Fruit fly (Drosophila melanogaster) whole organism, embryonic: ENCODE results near the gene CG16749.

ENCODE experiments used
- B-H1 ChIP-seq: fragments of 200-800 bp; sonication (Bioruptor generic); IDR thresholded peaks from 3 replicates; pipeline ENCODE4 v1.3.6; 2022; ENCODE audit warnings: missing biosample characterization, missing genetic modification characterization
- CG10147 ChIP-seq: fragments of 200-800 bp; sonication (Bioruptor generic); optimal IDR thresholded peaks from 2 replicates; lab custom pipeline; 2019; ENCODE audit warnings: missing biosample characterization, mild to moderate bottlenecking, missing genetic modification characterization, moderate library complexity
- CG10462 ChIP-seq: fragments of 200-800 bp; sonication (Bioruptor generic); optimal IDR thresholded peaks from 2 replicates; lab custom pipeline; 2016; ENCODE audit warnings: missing biosample characterization, missing genetic modification characterization
- CG12391 ChIP-seq: fragments of 200-800 bp; sonication (Bioruptor generic); optimal IDR thresholded peaks from 3 replicates; lab custom pipeline; 2018; ENCODE audit warnings: missing biosample characterization, mild to moderate bottlenecking, missing genetic modification characterization, moderate library complexity
- CG13894 ChIP-seq: fragments of 200-800 bp; sonication (Bioruptor generic); optimal IDR thresholded peaks from 3 replicates; lab custom pipeline; 2018; ENCODE audit warnings: missing biosample characterization, mild to moderate bottlenecking, missing genetic modification characterization, moderate library complexity
- CG14710 ChIP-seq: fragments of 200-800 bp; sonication (Bioruptor generic); optimal IDR thresholded peaks from 3 replicates; lab custom pipeline; 2019; ENCODE audit warnings: missing biosample characterization, mild to moderate bottlenecking, missing genetic modification characterization, moderate library complexity
- CG15073 ChIP-seq: fragments of 200-800 bp; sonication (Bioruptor generic); optimal IDR thresholded peaks from 2 replicates; lab custom pipeline; 2016; ENCODE audit warnings: missing biosample characterization, missing genetic modification characterization
- CG15601 ChIP-seq: fragments of 200-800 bp; sonication (Bioruptor generic); optimal IDR thresholded peaks from 3 replicates; lab custom pipeline; 2019; ENCODE audit warnings: missing biosample characterization, mild to moderate bottlenecking, missing genetic modification characterization, moderate library complexity
- CG17829 ChIP-seq: fragments of 200-800 bp; optimal IDR thresholded peaks from 2 replicates; lab custom pipeline; 2019; ENCODE audit warnings: missing biosample characterization, mild to moderate bottlenecking, missing genetic modification characterization, moderate library complexity
- CG2120 ChIP-seq: fragments of 200-800 bp; sonication (Bioruptor generic); optimal IDR thresholded peaks from 3 replicates; lab custom pipeline; 2016; ENCODE audit warnings: missing biosample characterization, missing genetic modification characterization
- CG31365 ChIP-seq: fragments of 200-800 bp; sonication (Bioruptor generic); optimal IDR thresholded peaks from 2 replicates; lab custom pipeline; 2018; ENCODE audit warnings: missing biosample characterization, mild to moderate bottlenecking, missing genetic modification characterization
- CG34376 ChIP-seq: fragments of 200-800 bp; sonication (Bioruptor generic); optimal IDR thresholded peaks from 2 replicates; lab custom pipeline; 2018; ENCODE audit warnings: missing biosample characterization, mild to moderate bottlenecking, missing genetic modification characterization
- CG43689 ChIP-seq: fragments of 200-800 bp; sonication (Bioruptor generic); IDR thresholded peaks from 2 replicates; pipeline ENCODE4 v1.3.6; 2022; ENCODE audit warnings: missing biosample characterization, missing genetic modification characterization
- CG4404 ChIP-seq: fragments of 200-800 bp; sonication (Bioruptor generic); IDR thresholded peaks from 2 replicates; pipeline ENCODE4 v1.3.6; 2022; ENCODE audit warnings: missing biosample characterization, missing genetic modification characterization
- CG6254 ChIP-seq: fragments of 200-800 bp; sonication (Bioruptor generic); optimal IDR thresholded peaks from 3 replicates; lab custom pipeline; 2017; ENCODE audit warnings: mild to moderate bottlenecking, missing biosample characterization, missing genetic modification reagents, missing genetic modification characterization
- CG6654 ChIP-seq: fragments of 200-800 bp; sonication (Bioruptor generic); optimal IDR thresholded peaks from 2 replicates; lab custom pipeline; 2017; ENCODE audit warnings: missing biosample characterization, mild to moderate bottlenecking, missing genetic modification characterization
- CG6683 ChIP-seq: fragments of 200-800 bp; sonication (Bioruptor generic); optimal IDR thresholded peaks from 2 replicates; lab custom pipeline; 2017; ENCODE audit warnings: missing biosample characterization, mild to moderate bottlenecking, missing genetic modification characterization, missing genetic modification reagents
- CG8924 ChIP-seq: fragments of 200-800 bp; optimal IDR thresholded peaks from 3 replicates; lab custom pipeline; 2019; ENCODE audit warnings: missing biosample characterization, mild to moderate bottlenecking, missing genetic modification characterization, moderate library complexity
- CG9437 ChIP-seq: fragments of 200-800 bp; sonication (Bioruptor generic); optimal IDR thresholded peaks from 2 replicates; lab custom pipeline; 2018; ENCODE audit warnings: missing biosample characterization, mild to moderate bottlenecking, missing genetic modification characterization
- Dad ChIP-seq: fragments of 200-800 bp; sonication (Bioruptor generic); optimal IDR thresholded peaks from 3 replicates; lab custom pipeline; 2016; ENCODE audit warnings: missing biosample characterization, missing genetic modification characterization
- Doc2 ChIP-seq: fragments of 200-800 bp; sonication (Bioruptor generic); IDR thresholded peaks from 2 replicates; pipeline ENCODE4 v1.3.6; 2022; ENCODE audit warnings: missing biosample characterization, missing genetic modification characterization
- Dref ChIP-seq: fragments of 200-800 bp; sonication (Bioruptor generic); IDR thresholded peaks from 2 replicates; pipeline ENCODE4 v1.3.6; 2022; ENCODE audit warnings: missing biosample characterization, missing genetic modification characterization
- E2f1 ChIP-seq: fragments of 200-800 bp; sonication (Bioruptor generic); IDR thresholded peaks from 2 replicates; pipeline ENCODE4 v1.3.6; 2022; ENCODE audit warnings: missing biosample characterization, missing genetic modification characterization
- Ets97D ChIP-seq: fragments of 200-800 bp; sonication (Bioruptor generic); optimal IDR thresholded peaks from 3 replicates; lab custom pipeline; 2016; ENCODE audit warnings: missing biosample characterization, missing genetic modification characterization
- H15 ChIP-seq: fragments of 200-800 bp; sonication (Bioruptor generic); IDR thresholded peaks from 3 replicates; pipeline ENCODE4 v1.3.6; 2022; ENCODE audit warnings: missing biosample characterization, missing genetic modification characterization
- Hsf ChIP-seq: fragments of 200-800 bp; sonication (Bioruptor generic); optimal IDR thresholded peaks from 3 replicates; lab custom pipeline; 2016; ENCODE audit warnings: missing biosample characterization, missing genetic modification characterization
- MESR4 ChIP-seq: fragments of 200-800 bp; sonication (Bioruptor generic); optimal IDR thresholded peaks from 2 replicates; lab custom pipeline; 2018; ENCODE audit warnings: missing biosample characterization, mild to moderate bottlenecking, missing genetic modification characterization, moderate library complexity
- Myb ChIP-seq: fragments of 200-800 bp; sonication (Bioruptor generic); optimal IDR thresholded peaks from 2 replicates; lab custom pipeline; 2016; ENCODE audit warnings: missing biosample characterization, missing genetic modification characterization
- NfI ChIP-seq: fragments of 200-800 bp; sonication (Bioruptor generic); optimal IDR thresholded peaks from 3 replicates; lab custom pipeline; 2018; ENCODE audit warnings: missing biosample characterization, mild to moderate bottlenecking, missing genetic modification characterization, moderate library complexity
- Stat92E ChIP-seq, 3 experiments: fragments of >200 bp in 2 of 3; fragments of 200-800 bp in 1 of 3; sonication (Bioruptor generic) in 1 of 3; optimal IDR thresholded peaks; 2 replicates each; lab custom pipeline; 2017 to 2019; ENCODE audit warnings: missing biosample characterization in 3 of 3, missing genetic modification characterization in 3 of 3, mild to moderate bottlenecking in 1 of 3, moderate library complexity in 1 of 3
- YL-1 ChIP-seq: fragments of 200-800 bp; sonication (Bioruptor generic); optimal IDR thresholded peaks from 3 replicates; lab custom pipeline; 2017; ENCODE audit warnings: missing biosample characterization, mild to moderate bottlenecking, missing genetic modification characterization
- bcd ChIP-seq: fragments of 200-800 bp; sonication (Bioruptor generic); optimal IDR thresholded peaks from 2 replicates; lab custom pipeline; 2017; ENCODE audit warnings: missing biosample characterization, mild to moderate bottlenecking, missing genetic modification characterization
- br ChIP-seq: fragments of >200 bp; optimal IDR thresholded peaks from 2 replicates; lab custom pipeline; 2017
- btn ChIP-seq: fragments of 200-800 bp; sonication (Bioruptor generic); optimal IDR thresholded peaks from 2 replicates; lab custom pipeline; 2016; ENCODE audit warnings: missing biosample characterization, missing genetic modification characterization
- emc ChIP-seq: fragments of 200-800 bp; sonication (Bioruptor generic); optimal IDR thresholded peaks from 2 replicates; lab custom pipeline; 2016; ENCODE audit warnings: missing biosample characterization, missing genetic modification characterization
- eve ChIP-seq, 2 experiments: fragments of >200 bp; optimal IDR thresholded peaks; 2 replicates each; lab custom pipeline; 2017; ENCODE audit warnings: missing biosample characterization in 2 of 2, missing genetic modification characterization in 2 of 2
- exex ChIP-seq: fragments of 200-800 bp; sonication (Bioruptor generic); optimal IDR thresholded peaks from 4 replicates; lab custom pipeline; 2018; ENCODE audit warnings: missing biosample characterization, mild to moderate bottlenecking, missing genetic modification characterization, moderate library complexity
- fd3F ChIP-seq: fragments of 200-800 bp; sonication (Bioruptor generic); optimal IDR thresholded peaks from 2 replicates; lab custom pipeline; 2018; ENCODE audit warnings: missing biosample characterization, mild to moderate bottlenecking, missing genetic modification characterization, moderate library complexity
- fd64A ChIP-seq: fragments of 200-800 bp; sonication (Bioruptor generic); optimal IDR thresholded peaks from 3 replicates; lab custom pipeline; 2018; ENCODE audit warnings: missing biosample characterization, mild to moderate bottlenecking, missing genetic modification characterization
- jigr1 ChIP-seq: fragments of 200-800 bp; sonication (Bioruptor generic); IDR thresholded peaks from 3 replicates; pipeline ENCODE4 v1.3.6; 2022; ENCODE audit warnings: missing biosample characterization, missing genetic modification characterization
- jing ChIP-seq: fragments of 200-800 bp; sonication (Bioruptor generic); optimal IDR thresholded peaks from 2 replicates; lab custom pipeline; 2018; ENCODE audit warnings: missing biosample characterization, mild to moderate bottlenecking, missing genetic modification characterization
- mirr ChIP-seq: fragments of 200-800 bp; sonication (Bioruptor generic); optimal IDR thresholded peaks from 3 replicates; lab custom pipeline; 2018; ENCODE audit warnings: missing biosample characterization, mild to moderate bottlenecking, missing genetic modification characterization
- nmo ChIP-seq: fragments of 200-800 bp; sonication (Bioruptor generic); optimal IDR thresholded peaks from 2 replicates; lab custom pipeline; 2018; ENCODE audit warnings: missing biosample characterization, mild to moderate bottlenecking, missing genetic modification characterization, moderate library complexity
- seq ChIP-seq: fragments of 200-800 bp; sonication (Bioruptor generic); IDR thresholded peaks from 2 replicates; pipeline ENCODE4 v1.3.6; 2022; ENCODE audit warnings: missing biosample characterization, missing genetic modification characterization
- sr ChIP-seq: fragments of 200-800 bp; sonication (Bioruptor generic); IDR thresholded peaks from 3 replicates; pipeline ENCODE4 v1.3.6; 2022; ENCODE audit warnings: missing biosample characterization, missing genetic modification characterization
- tio ChIP-seq: fragments of 200-800 bp; sonication (Bioruptor generic); optimal IDR thresholded peaks from 2 replicates; lab custom pipeline; 2017; ENCODE audit warnings: missing biosample characterization, missing genetic modification characterization, inconsistent platforms
- tna ChIP-seq: fragments of 200-800 bp; sonication (Bioruptor generic); IDR thresholded peaks from 2 replicates; pipeline ENCODE4 v1.3.6; 2022; ENCODE audit warnings: missing biosample characterization, missing genetic modification characterization; ENCODE audit not compliant: partially characterized antibody
- vnd ChIP-seq: fragments of 200-800 bp; sonication (Bioruptor generic); IDR thresholded peaks from 3 replicates; pipeline ENCODE4 v1.3.6; 2022; ENCODE audit warnings: missing biosample characterization, missing genetic modification characterization; ENCODE audit not compliant: partially characterized antibody
- zen ChIP-seq: fragments of 200-800 bp; sonication (Bioruptor generic); optimal IDR thresholded peaks from 3 replicates; lab custom pipeline; 2018; ENCODE audit warnings: missing biosample characterization, mild to moderate bottlenecking, missing genetic modification characterization, moderate library complexity

CG16749 gene

dm6 chr3R:9334592-9335518 lies 3.2 kb upstream of the CG16749 start, which contains the start of the genes Aduk and pasi2 (continued):
- TF ChIP-seq Doc2, result no peak
- no peak for TF ChIP-seq B-H1 (GFP tag; lab: Robert Waterston, UW)
- peak; percentile 5 for TF ChIP-seq exex (tag; lab: Kevin White, UChicago)
- TF ChIP-seq tio (GFP tag; lab: Kevin White, UChicago), result no peak
- peak in 1 of 2 experiments; percentile 53 for TF ChIP-seq eve (GFP tag; optimal IDR thresholded peaks at IDR 0.05; lab: Kevin White, UChicago)
- peak; percentile 73 for TF ChIP-seq nmo (GFP tag; lab: Kevin White, UChicago)
- no peak for TF ChIP-seq jing (GFP tag; lab: Kevin White, UChicago)
- TF ChIP-seq CG17829 (tag; lab: Kevin White, UChicago), result peak; percentile 55
- TF ChIP-seq E2f1, result no peak
- peak; percentile 51 for TF ChIP-seq CG34376 (GFP tag; lab: Kevin White, UChicago)
- TF ChIP-seq H15 (GFP tag; lab: Robert Waterston, UW), result no peak
- no peak for TF ChIP-seq Dad (GFP tag; lab: Kevin White, UChicago)
- peak; percentile 49 for TF ChIP-seq tna (GFP tag; lab: Robert Waterston, UW)
- peak; percentile 51; the same call in 2 of the 3 replicates for TF ChIP-seq vnd (GFP tag; lab: Robert Waterston, UW)
- TF ChIP-seq fd64A (GFP tag; lab: Kevin White, UChicago), result no peak
- no peak for TF ChIP-seq CG10462 (GFP tag; lab: Kevin White, UChicago)
- TF ChIP-seq sr, result no peak
- peak; percentile 59 for TF ChIP-seq MESR4
- TF ChIP-seq CG8924 (tag; lab: Kevin White, UChicago), result peak; percentile 13
- TF ChIP-seq CG43689 (GFP tag; lab: Robert Waterston, UW), result no peak
- no peak for TF ChIP-seq CG31365 (tag; lab: Kevin White, UChicago)
- TF ChIP-seq CG6254 (GFP tag; lab: Kevin White, UChicago), result peak; percentile 14
- no peak for TF ChIP-seq mirr (GFP tag; lab: Kevin White, UChicago)
- no peak for TF ChIP-seq CG6683 (GFP tag; lab: Kevin White, UChicago)
- TF ChIP-seq Hsf (GFP tag; lab: Kevin White, UChicago), result no peak
- peak; percentile 90 for TF ChIP-seq Dref
- no peak for TF ChIP-seq CG4404 (GFP tag; lab: Robert Waterston, UW)
- TF ChIP-seq CG9437 (GFP tag; lab: Kevin White, UChicago), result peak; percentile 45
- TF ChIP-seq YL-1, result peak; percentile 84
- TF ChIP-seq NfI (GFP tag; lab: Kevin White, UChicago), result peak; percentile 12
- no peak for TF ChIP-seq CG15601 (tag; lab: Kevin White, UChicago)
- no peak for TF ChIP-seq Myb (GFP tag; lab: Kevin White, UChicago)
- no peak for TF ChIP-seq jigr1 (GFP tag; lab: Robert Waterston, UW)
- no peak for TF ChIP-seq emc
- TF ChIP-seq zen (tag; lab: Kevin White, UChicago), result no peak
- peak in 1 of 3 experiments; percentile 36 for TF ChIP-seq Stat92E (GFP tag; optimal IDR thresholded peaks at IDR 0.05; lab: Kevin White, UChicago)
- TF ChIP-seq seq, result no peak
- peak; percentile 56 for TF ChIP-seq CG14710
- TF ChIP-seq CG2120 (GFP tag; lab: Kevin White, UChicago), result peak; percentile 8
- peak; percentile 3 for TF ChIP-seq bcd
- no peak for TF ChIP-seq CG6654 (GFP tag; lab: Kevin White, UChicago)
- no peak for TF ChIP-seq br (lab: Kevin White, UChicago)
- no peak for TF ChIP-seq CG15073 (GFP tag; lab: Kevin White, UChicago)
- TF ChIP-seq fd3F, result peak; percentile 12
- TF ChIP-seq btn (GFP tag; lab: Kevin White, UChicago), result no peak
- peak; percentile 17 for TF ChIP-seq CG13894 (tag; lab: Kevin White, UChicago)
- peak; percentile 19 for TF ChIP-seq CG12391 (tag; lab: Kevin White, UChicago)
- peak; percentile 35 for TF ChIP-seq Ets97D (GFP tag; lab: Kevin White, UChicago)
- TF ChIP-seq CG10147, result peak; percentile 28
